Fruit fly (Drosophila melanogaster) whole organism, pupa: ENCODE data around the gene Gr97a.

Source experiments
- CG8159 ChIP-seq: fragments of 200-800 bp; sonication (Bioruptor generic); optimal IDR thresholded peaks from 3 replicates; lab custom pipeline; 2018; ENCODE audit warnings: missing biosample characterization, mild to moderate bottlenecking, missing genetic modification characterization, moderate library complexity
- CG8301 ChIP-seq: fragments of 200-800 bp; sonication (Bioruptor generic); optimal IDR thresholded peaks from 2 replicates; lab custom pipeline; 2018; ENCODE audit warnings: missing biosample characterization, mild to moderate bottlenecking, missing genetic modification characterization
- EcR ChIP-seq: fragments of 200-800 bp; sonication (Bioruptor generic); optimal IDR thresholded peaks from 3 replicates; lab custom pipeline; 2019; ENCODE audit warnings: missing biosample characterization, missing genetic modification characterization, mild to moderate bottlenecking, moderate library complexity, missing genetic modification reagents

dm6 chr3R:26918857-26919256, 47.4 kb downstream of the Gr97a start:
- TF ChIP-seq EcR (GFP tag; lab: Kevin White, UChicago) (no peak), CG8159 (tag; lab: Kevin White, UChicago) (no peak), CG8301 (tag; lab: Kevin White, UChicago) (no peak)
